Fruit fly (Drosophila melanogaster): Measurements from ENCODE around the gene polo.

- TF ChIP-seq CG10631 (GFP tag; optimal IDR thresholded peaks at IDR 0.05) (no peak), CG11902 (GFP tag; optimal IDR thresholded peaks at IDR 0.05) (no peak)
These were observed 44.9 kb downstream of the polo start for dm6 chr3L:20354363-20354762.
